Fruit fly (Drosophila melanogaster) Kc167 (cell line): Measurements from ENCODE around the gene CAH9.

ENCODE experiments used
- Myc ChIP-seq: fragments of >200 bp; optimal IDR thresholded peaks from 2 replicates; lab custom pipeline; 2017; ENCODE audit warnings: missing external identifiers
- Sin3A ChIP-seq: fragments of >200 bp; optimal IDR thresholded peaks from 2 replicates; lab custom pipeline; 2018; ENCODE audit warnings: missing external identifiers
- h ChIP-seq: fragments of >200 bp; optimal IDR thresholded peaks from 3 replicates; lab custom pipeline; 2018; ENCODE audit warnings: missing external identifiers
- insv ChIP-seq: fragments of >200 bp; optimal IDR thresholded peaks from 3 replicates; lab custom pipeline; 2018; ENCODE audit warnings: missing external identifiers
- psq ChIP-seq: fragments of >200 bp; optimal IDR thresholded peaks from 2 replicates; lab custom pipeline; 2017; ENCODE audit warnings: missing external identifiers
- ttk ChIP-seq: sonication (Bioruptor generic); optimal IDR thresholded peaks from 2 replicates; lab custom pipeline; 2017; ENCODE audit warnings: missing external identifiers

DNA sequence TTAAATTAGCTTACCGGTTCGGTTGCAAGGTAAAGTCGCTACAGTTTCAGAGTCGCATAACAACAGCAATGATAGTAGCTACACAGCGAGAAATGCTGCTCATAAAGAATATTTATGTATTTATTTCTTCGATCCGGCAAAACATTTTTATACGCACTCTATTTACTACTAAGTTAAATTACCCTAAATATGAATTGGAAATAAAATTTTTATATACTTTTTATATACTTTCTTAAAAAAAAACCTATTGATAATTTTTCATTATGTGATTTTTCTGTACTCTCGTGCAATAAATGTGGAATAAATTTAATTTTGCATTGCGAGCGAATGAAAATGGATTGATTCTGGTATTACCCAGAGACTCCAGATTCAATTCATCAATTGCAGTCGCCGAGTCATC lies 5.1 kb downstream of the CAH9 start, which contains the start of gene Jhbp11:
- TF ChIP-seq psq (lab: Kevin White, UChicago) = no peak
- TF ChIP-seq h (lab: Kevin White, UChicago) = no peak
- TF ChIP-seq ttk = no peak
- no peak for TF ChIP-seq Sin3A
- TF ChIP-seq insv (lab: Kevin White, UChicago) = no peak
- TF ChIP-seq Myc (lab: Kevin White, UChicago) = no peak
